Worm (Caenorhabditis elegans): ENCODE measurements around the gene tba-9.

ce11 chrX:3226348-3227229 lies 26.0 kb upstream of the tba-9 start:
- no peak for TF ChIP-seq flt-1 (GFP tag; IDR thresholded peaks at IDR 0.05)
- no peak for TF ChIP-seq med-1 (GFP tag; optimal IDR thresholded peaks at IDR 0.05; ENCODE audit: insufficient read depth)
- TF ChIP-seq tab-1 (GFP tag; IDR thresholded peaks at IDR 0.05) = no peak
- no peak for TF ChIP-seq cog-1 (tag; optimal IDR thresholded peaks at IDR 0.05)
